Fruit fly (Drosophila melanogaster) whole organism, embryonic: ENCODE results near the gene JMJD5.

Experiments used
- CG10267 ChIP-seq: fragments of 200-800 bp; sonication (Bioruptor generic); optimal IDR thresholded peaks from 2 replicates; lab custom pipeline; 2018; ENCODE audit warnings: missing biosample characterization, mild to moderate bottlenecking, missing genetic modification characterization, moderate library complexity
- CG10565 ChIP-seq: fragments of 200-800 bp; sonication (Bioruptor generic); optimal IDR thresholded peaks from 3 replicates; lab custom pipeline; 2016; ENCODE audit warnings: missing biosample characterization, mild to moderate bottlenecking, missing genetic modification characterization
- CG17829 ChIP-seq: fragments of 200-800 bp; optimal IDR thresholded peaks from 2 replicates; lab custom pipeline; 2019; ENCODE audit warnings: missing biosample characterization, mild to moderate bottlenecking, missing genetic modification characterization, moderate library complexity
- CG18599 ChIP-seq: fragments of 200-800 bp; sonication (Bioruptor generic); optimal IDR thresholded peaks from 3 replicates; lab custom pipeline; 2017; ENCODE audit warnings: missing biosample characterization, missing genetic modification characterization, mild to moderate bottlenecking, moderate library complexity, missing genetic modification reagents
- CG2202 ChIP-seq: fragments of 200-800 bp; sonication (Bioruptor generic); optimal IDR thresholded peaks from 2 replicates; lab custom pipeline; 2018; ENCODE audit warnings: missing biosample characterization, mild to moderate bottlenecking, missing genetic modification characterization
- CG2712 ChIP-seq: fragments of 200-800 bp; optimal IDR thresholded peaks from 3 replicates; lab custom pipeline; 2019; ENCODE audit warnings: missing biosample characterization, mild to moderate bottlenecking, missing genetic modification characterization, moderate library complexity
- CG32772 ChIP-seq: fragments of 200-800 bp; sonication (Bioruptor generic); IDR thresholded peaks from 2 replicates; pipeline ENCODE4 v1.3.6; 2022; ENCODE audit warnings: missing biosample characterization, missing genetic modification characterization
- CG3407 ChIP-seq: fragments of 200-800 bp; sonication (Bioruptor generic); optimal IDR thresholded peaks from 2 replicates; lab custom pipeline; 2018; ENCODE audit warnings: missing biosample characterization, mild to moderate bottlenecking, missing genetic modification characterization
- CG4424 ChIP-seq: fragments of 200-800 bp; sonication (Bioruptor generic); optimal IDR thresholded peaks from 3 replicates; lab custom pipeline; 2016; ENCODE audit warnings: missing biosample characterization, missing genetic modification characterization
- CG5245 ChIP-seq: fragments of 200-800 bp; sonication (Bioruptor generic); optimal IDR thresholded peaks from 3 replicates; lab custom pipeline; 2016; ENCODE audit warnings: missing biosample characterization, missing genetic modification characterization
- CG6791 ChIP-seq: fragments of 200-800 bp; sonication (Bioruptor generic); IDR thresholded peaks from 3 replicates; pipeline ENCODE4 v1.3.6; 2022; ENCODE audit warnings: missing biosample characterization, missing genetic modification characterization; ENCODE audit not compliant: partially characterized antibody
- CG7839 ChIP-seq: fragments of 200-800 bp; sonication (Bioruptor generic); optimal IDR thresholded peaks from 3 replicates; lab custom pipeline; 2018; ENCODE audit warnings: missing biosample characterization, mild to moderate bottlenecking, missing genetic modification characterization, moderate library complexity
- D19A ChIP-seq: fragments of 200-800 bp; optimal IDR thresholded peaks from 3 replicates; lab custom pipeline; 2019; ENCODE audit warnings: missing biosample characterization, mild to moderate bottlenecking, missing genetic modification characterization, moderate library complexity
- Deaf1 ChIP-seq: fragments of 200-800 bp; optimal IDR thresholded peaks from 3 replicates; lab custom pipeline; 2019; ENCODE audit warnings: missing biosample characterization, mild to moderate bottlenecking, missing genetic modification characterization, moderate library complexity
- Ets65A ChIP-seq: fragments of 200-800 bp; sonication (Bioruptor generic); peaks from one replicate; lab custom pipeline; 2016; ENCODE audit warnings: missing biosample characterization, missing genetic modification characterization
- Fer1 ChIP-seq: fragments of 200-800 bp; sonication (Bioruptor generic); optimal IDR thresholded peaks from 2 replicates; lab custom pipeline; 2017; ENCODE audit warnings: missing biosample characterization, mild to moderate bottlenecking, missing genetic modification characterization
- H15 ChIP-seq: fragments of 200-800 bp; sonication (Bioruptor generic); IDR thresholded peaks from 3 replicates; pipeline ENCODE4 v1.3.6; 2022; ENCODE audit warnings: missing biosample characterization, missing genetic modification characterization
- HLH54F ChIP-seq: fragments of 200-800 bp; sonication (Bioruptor generic); optimal IDR thresholded peaks from 3 replicates; lab custom pipeline; 2016; ENCODE audit warnings: missing biosample characterization, missing genetic modification characterization
- Hey ChIP-seq: fragments of 200-800 bp; sonication (Bioruptor generic); optimal IDR thresholded peaks from 3 replicates; lab custom pipeline; 2018; ENCODE audit warnings: missing biosample characterization, mild to moderate bottlenecking, missing genetic modification characterization
- Kr ChIP-seq: fragments of 200-800 bp; sonication (Bioruptor generic); optimal IDR thresholded peaks from 2 replicates; lab custom pipeline; 2017; ENCODE audit warnings: missing biosample characterization, mild to moderate bottlenecking, missing genetic modification characterization
- Nf-YC ChIP-seq: fragments of 200-800 bp; optimal IDR thresholded peaks from 3 replicates; lab custom pipeline; 2019; ENCODE audit warnings: missing biosample characterization, mild to moderate bottlenecking, missing genetic modification characterization, moderate library complexity
- Rx ChIP-seq: fragments of 200-800 bp; sonication (Bioruptor generic); IDR thresholded peaks from 2 replicates; pipeline ENCODE4 v1.3.6; 2022; ENCODE audit warnings: missing biosample characterization, missing genetic modification characterization
- Trl ChIP-seq, 3 experiments: fragments of >200 bp in 2 of 3; fragments of 200-800 bp in 1 of 3; sonication (Bioruptor generic) in 1 of 3; optimal IDR thresholded peaks; 2 replicates in 1 of 3; 3 replicates in 2 of 3; lab custom pipeline; 2016 to 2017; ENCODE audit warnings: missing biosample characterization in 1 of 3, missing genetic modification characterization in 1 of 3
- Usf ChIP-seq: fragments of 200-800 bp; sonication (Bioruptor generic); optimal IDR thresholded peaks from 2 replicates; lab custom pipeline; 2017; ENCODE audit warnings: missing genotype, missing biosample characterization, missing genetic modification characterization
- ab ChIP-seq: fragments of 200-800 bp; sonication (Bioruptor generic); optimal IDR thresholded peaks from 2 replicates; lab custom pipeline; 2016; ENCODE audit warnings: missing biosample characterization, missing genetic modification characterization
- abd-A ChIP-seq: fragments of 200-800 bp; sonication (Bioruptor generic); optimal IDR thresholded peaks from 3 replicates; lab custom pipeline; 2019; ENCODE audit warnings: missing biosample characterization, mild to moderate bottlenecking, missing genetic modification characterization, moderate library complexity
- ac ChIP-seq: fragments of 200-800 bp; sonication (Bioruptor generic); optimal IDR thresholded peaks from 3 replicates; lab custom pipeline; 2017; ENCODE audit warnings: missing biosample characterization, mild to moderate bottlenecking, missing genetic modification characterization
- bsh ChIP-seq, 2 experiments: fragments of 200-800 bp; sonication (Bioruptor generic); optimal IDR thresholded peaks; 2 replicates each; lab custom pipeline; 2017 to 2018; ENCODE audit warnings: mild to moderate bottlenecking in 2 of 2, missing biosample characterization in 2 of 2, missing genetic modification characterization in 2 of 2, moderate library complexity in 1 of 2
- cwo ChIP-seq: fragments of 200-800 bp; sonication (Bioruptor generic); optimal IDR thresholded peaks from 3 replicates; lab custom pipeline; 2017; ENCODE audit warnings: missing biosample characterization, missing genetic modification characterization, mild to moderate bottlenecking, moderate library complexity, missing genetic modification reagents
- dm ChIP-seq: fragments of 200-800 bp; sonication (Bioruptor generic); optimal IDR thresholded peaks from 3 replicates; lab custom pipeline; 2016; ENCODE audit warnings: missing biosample characterization, missing genetic modification characterization
- dmrt99B ChIP-seq: fragments of 200-800 bp; sonication (Bioruptor generic); optimal IDR thresholded peaks from 2 replicates; lab custom pipeline; 2018; ENCODE audit warnings: missing biosample characterization, mild to moderate bottlenecking, missing genetic modification characterization, moderate library complexity
- ewg ChIP-seq: fragments of 200-800 bp; sonication (Bioruptor generic); optimal IDR thresholded peaks from 3 replicates; lab custom pipeline; 2017; ENCODE audit warnings: mild to moderate bottlenecking, missing biosample characterization, missing genetic modification reagents, missing genetic modification characterization
- fd3F ChIP-seq: fragments of 200-800 bp; sonication (Bioruptor generic); optimal IDR thresholded peaks from 2 replicates; lab custom pipeline; 2018; ENCODE audit warnings: missing biosample characterization, mild to moderate bottlenecking, missing genetic modification characterization, moderate library complexity
- gem ChIP-seq: fragments of 200-800 bp; sonication (Bioruptor generic); optimal IDR thresholded peaks from 2 replicates; lab custom pipeline; 2019; ENCODE audit warnings: missing biosample characterization, mild to moderate bottlenecking, missing genetic modification characterization, moderate library complexity
- grn ChIP-seq: fragments of 200-800 bp; sonication (Bioruptor generic); optimal IDR thresholded peaks from 3 replicates; lab custom pipeline; 2017; ENCODE audit warnings: missing biosample characterization, missing genetic modification characterization
- gsb-n ChIP-seq: fragments of 200-800 bp; sonication (Bioruptor generic); optimal IDR thresholded peaks from 3 replicates; lab custom pipeline; 2018; ENCODE audit warnings: missing biosample characterization, mild to moderate bottlenecking, missing genetic modification characterization
- lola ChIP-seq, 3 experiments: fragments of >200 bp in 2 of 3; fragments of 200-800 bp in 1 of 3; sonication (Bioruptor generic) in 1 of 3; optimal IDR thresholded peaks; 2 replicates each; lab custom pipeline; 2017 to 2019; ENCODE audit warnings: missing biosample characterization in 3 of 3, missing genetic modification characterization in 3 of 3, mild to moderate bottlenecking in 1 of 3, moderate library complexity in 1 of 3
- nerfin-1 ChIP-seq: fragments of 200-800 bp; sonication (Bioruptor generic); optimal IDR thresholded peaks from 3 replicates; lab custom pipeline; 2019; ENCODE audit warnings: missing biosample characterization, mild to moderate bottlenecking, missing genetic modification characterization, moderate library complexity
- oc ChIP-seq: fragments of 200-800 bp; sonication (Bioruptor generic); optimal IDR thresholded peaks from 2 replicates; lab custom pipeline; 2018; ENCODE audit warnings: missing biosample characterization, mild to moderate bottlenecking, missing genetic modification characterization, moderate library complexity
- onecut ChIP-seq: fragments of 200-800 bp; sonication (Bioruptor generic); IDR thresholded peaks from 2 replicates; pipeline ENCODE4 v1.3.6; 2022; ENCODE audit warnings: missing biosample characterization, missing genetic modification characterization
- phol ChIP-seq: fragments of 200-800 bp; sonication (Bioruptor generic); optimal IDR thresholded peaks from 3 replicates; lab custom pipeline; 2018; ENCODE audit warnings: missing biosample characterization, mild to moderate bottlenecking, missing genetic modification characterization, moderate library complexity
- pros ChIP-seq: fragments of 200-800 bp; sonication (Bioruptor generic); optimal IDR thresholded peaks from 3 replicates; lab custom pipeline; 2019; ENCODE audit warnings: missing biosample characterization, mild to moderate bottlenecking, missing genetic modification characterization, moderate library complexity
- row ChIP-seq: fragments of 200-800 bp; sonication (Bioruptor generic); IDR thresholded peaks from 3 replicates; pipeline ENCODE4 v1.3.6; 2022; ENCODE audit warnings: missing biosample characterization, missing genetic modification characterization
- slou ChIP-seq: fragments of 200-800 bp; sonication (Bioruptor generic); optimal IDR thresholded peaks from 3 replicates; lab custom pipeline; 2016; ENCODE audit warnings: missing biosample characterization, missing genetic modification characterization
- tgo ChIP-seq: fragments of 200-800 bp; sonication (Bioruptor generic); IDR thresholded peaks from 3 replicates; pipeline ENCODE4 v1.3.6; 2022; ENCODE audit warnings: missing biosample characterization, missing genetic modification characterization
- toy ChIP-seq: fragments of 200-800 bp; sonication (Bioruptor generic); IDR thresholded peaks from 2 replicates; pipeline ENCODE4 v1.3.6; 2022; ENCODE audit warnings: missing biosample characterization, missing genetic modification characterization
- zfh2 ChIP-seq: fragments of 200-800 bp; sonication (Bioruptor generic); optimal IDR thresholded peaks from 2 replicates; lab custom pipeline; 2016; ENCODE audit warnings: missing biosample characterization, missing genetic modification characterization

Gene JMJD5

dm6 chr3L:810038-810644 lies 31.0 kb downstream of the JMJD5 start (continued):
- TF ChIP-seq bsh (GFP tag; optimal IDR thresholded peaks at IDR 0.05; lab: Kevin White, UChicago) (peak in 1 of 2 experiments; percentile 2), Hey (peak; percentile 97), CG17829 (tag; lab: Kevin White, UChicago) (peak; percentile 44), CG10565 (GFP tag; lab: Kevin White, UChicago) (no peak), D19A (peak; percentile 15), CG4424 (peak; percentile 10), CG2202 (tag; lab: Kevin White, UChicago) (peak; percentile 10), row (GFP tag; lab: Robert Waterston, UW) (peak; percentile 41; the same call in 2 of the 3 replicates), gem (tag; lab: Kevin White, UChicago) (peak; percentile 46), dmrt99B (peak; percentile 2), cwo (no peak), gsb-n (peak; percentile 23), H15 (GFP tag; lab: Robert Waterston, UW) (0 out of 3 replicates have a peak, but pooled peaks have one; percentile 12), CG32772 (0 out of 2 replicates have a peak, but pooled peaks have one; percentile 27), CG7839 (peak; percentile 32), tgo (peak; percentile 18; the same call in 1 of the 3 replicates), Rx (GFP tag; lab: Robert Waterston, UW) (no peak), CG2712 (peak; percentile 29), CG10267 (peak; percentile 7), CG18599 (GFP tag; lab: Kevin White, UChicago) (peak; percentile 30)

- TF ChIP-seq Hey (no peak), onecut (peak; percentile 95), dm (GFP tag; lab: Kevin White, UChicago) (no peak), Kr (GFP tag; lab: Kevin White, UChicago) (no peak), ac (GFP tag; lab: Kevin White, UChicago) (no peak), CG6791 (GFP tag; lab: Robert Waterston, UW) (0 out of 3 replicates have a peak, but pooled peaks have one; percentile 13), toy (GFP tag; lab: Robert Waterston, UW) (no peak), CG3407 (GFP tag; lab: Kevin White, UChicago) (no peak), slou (no peak), fd3F (GFP tag; lab: Kevin White, UChicago) (no peak), CG5245 (no peak)
- TF ChIP-seq, all 482 proteins: peak for 2
These were observed 31.7 kb downstream of the JMJD5 start for dm6 chr3L:809538-809805.

dm6 chr3L:808725-809537 lies 32.2 kb downstream of the JMJD5 start:
- TF ChIP-seq abd-A (peak; percentile 6), Usf (no peak), HLH54F (GFP tag; lab: Kevin White, UChicago) (no peak), Ets65A (GFP tag; lab: Kevin White, UChicago) (peak; percentile 12), grn (peak; percentile 28), ab (no peak), nerfin-1 (tag; lab: Kevin White, UChicago) (peak; percentile 14), oc (tag; lab: Kevin White, UChicago) (peak; percentile 33), Fer1 (GFP tag; lab: Kevin White, UChicago) (peak; percentile 7), Deaf1 (tag; lab: Kevin White, UChicago) (peak; percentile 64), ewg (GFP tag; lab: Kevin White, UChicago) (peak; percentile 16), Hey (peak; percentile 91), zfh2 (no peak), Trl (optimal IDR thresholded peaks at IDR 0.05; lab: Kevin White, UChicago) (peak; percentile 31 to 56), Trl (GFP tag; optimal IDR thresholded peaks at IDR 0.05; lab: Kevin White, UChicago) (no peak), pros (GFP tag; lab: Kevin White, UChicago) (peak; percentile 44), lola (GFP tag; optimal IDR thresholded peaks at IDR 0.05; lab: Kevin White, UChicago) (no peak), Nf-YC (peak; percentile 84), phol (tag; lab: Kevin White, UChicago) (peak; percentile 22)
